Fruit fly (Drosophila melanogaster) whole organism, embryonic: Measurements from ENCODE around the gene ppk7.

ENCODE experiments used
- CG11696 ChIP-seq: fragments of 200-800 bp; sonication (Bioruptor generic); IDR thresholded peaks from 2 replicates; pipeline ENCODE4 v1.3.6; 2022; ENCODE audit warnings: missing biosample characterization, missing genetic modification characterization
- CG12659 ChIP-seq: fragments of 200-800 bp; sonication (Bioruptor generic); optimal IDR thresholded peaks from 3 replicates; lab custom pipeline; 2017; ENCODE audit warnings: mild to moderate bottlenecking, missing biosample characterization, missing genetic modification reagents, missing genetic modification characterization
- CG13775 ChIP-seq: fragments of 200-800 bp; sonication (Bioruptor generic); optimal IDR thresholded peaks from 3 replicates; lab custom pipeline; 2017; ENCODE audit warnings: missing biosample characterization, mild to moderate bottlenecking, missing genetic modification characterization
- CG13894 ChIP-seq: fragments of 200-800 bp; sonication (Bioruptor generic); optimal IDR thresholded peaks from 3 replicates; lab custom pipeline; 2018; ENCODE audit warnings: missing biosample characterization, mild to moderate bottlenecking, missing genetic modification characterization, moderate library complexity
- CG14860 ChIP-seq: fragments of 200-800 bp; sonication (Bioruptor generic); IDR thresholded peaks from 3 replicates; pipeline ENCODE4 v1.3.6; 2022; ENCODE audit warnings: missing biosample characterization, missing genetic modification characterization; ENCODE audit not compliant: partially characterized antibody
- CG15696 ChIP-seq: fragments of 200-800 bp; sonication (Bioruptor generic); optimal IDR thresholded peaks from 2 replicates; lab custom pipeline; 2019; ENCODE audit warnings: missing biosample characterization, mild to moderate bottlenecking, missing genetic modification characterization, moderate library complexity
- CG17912 ChIP-seq: fragments of 200-800 bp; sonication (Bioruptor generic); optimal IDR thresholded peaks from 2 replicates; lab custom pipeline; 2018; ENCODE audit warnings: missing biosample characterization, mild to moderate bottlenecking, missing genetic modification characterization
- CG1832 ChIP-seq: fragments of 200-800 bp; sonication (Bioruptor generic); optimal IDR thresholded peaks from 2 replicates; lab custom pipeline; 2017; ENCODE audit warnings: missing biosample characterization, mild to moderate bottlenecking, missing genetic modification characterization, inconsistent platforms
- CG31224 ChIP-seq: fragments of 200-800 bp; sonication (Bioruptor generic); IDR thresholded peaks from 2 replicates; pipeline ENCODE4 v1.3.6; 2022; ENCODE audit warnings: missing biosample characterization, missing genetic modification characterization
- CG34422 ChIP-seq: fragments of 200-800 bp; sonication (Bioruptor generic); IDR thresholded peaks from 3 replicates; pipeline ENCODE4 v1.3.6; 2022; ENCODE audit warnings: missing biosample characterization, missing genetic modification characterization
- CG4730 ChIP-seq: fragments of 200-800 bp; sonication (Bioruptor generic); IDR thresholded peaks from 2 replicates; pipeline ENCODE4 v1.3.6; 2022; ENCODE audit warnings: missing biosample characterization, missing genetic modification characterization
- CG5245 ChIP-seq: fragments of 200-800 bp; sonication (Bioruptor generic); optimal IDR thresholded peaks from 3 replicates; lab custom pipeline; 2016; ENCODE audit warnings: missing biosample characterization, missing genetic modification characterization
- CG6654 ChIP-seq: fragments of 200-800 bp; sonication (Bioruptor generic); optimal IDR thresholded peaks from 2 replicates; lab custom pipeline; 2017; ENCODE audit warnings: missing biosample characterization, mild to moderate bottlenecking, missing genetic modification characterization
- CG7357 ChIP-seq: fragments of 200-800 bp; sonication (Bioruptor generic); IDR thresholded peaks from 3 replicates; pipeline ENCODE4 v1.3.6; 2022; ENCODE audit warnings: missing biosample characterization, missing genetic modification characterization
- CG7963 ChIP-seq: fragments of 200-800 bp; sonication (Bioruptor generic); IDR thresholded peaks from 3 replicates; pipeline ENCODE4 v1.3.6; 2022; ENCODE audit warnings: missing biosample characterization, missing genetic modification characterization; ENCODE audit not compliant: partially characterized antibody
- CG8281 ChIP-seq: fragments of 200-800 bp; sonication (Bioruptor generic); optimal IDR thresholded peaks from 2 replicates; lab custom pipeline; 2018; ENCODE audit warnings: missing biosample characterization, mild to moderate bottlenecking, missing genetic modification characterization, moderate library complexity
- CoRest ChIP-seq: fragments of 200-800 bp; sonication (Bioruptor generic); optimal IDR thresholded peaks from 3 replicates; lab custom pipeline; 2018; ENCODE audit warnings: missing biosample characterization, mild to moderate bottlenecking, missing genetic modification characterization, moderate library complexity
- D ChIP-seq, 2 experiments: fragments of 200-800 bp in 1 of 2; fragments of >200 bp in 1 of 2; sonication (Bioruptor generic) in 1 of 2; optimal IDR thresholded peaks; 2 replicates in 1 of 2; 3 replicates in 1 of 2; lab custom pipeline; 2017; ENCODE audit warnings: mild to moderate bottlenecking in 1 of 2, missing biosample characterization in 1 of 2, missing genetic modification characterization in 1 of 2, missing genetic modification reagents in 1 of 2
- Dref ChIP-seq: fragments of 200-800 bp; sonication (Bioruptor generic); IDR thresholded peaks from 2 replicates; pipeline ENCODE4 v1.3.6; 2022; ENCODE audit warnings: missing biosample characterization, missing genetic modification characterization
- ERR ChIP-seq: fragments of 200-800 bp; sonication (Bioruptor generic); optimal IDR thresholded peaks from 2 replicates; lab custom pipeline; 2016; ENCODE audit warnings: missing biosample characterization, missing genetic modification characterization
- Optix ChIP-seq: fragments of 200-800 bp; sonication (Bioruptor generic); IDR thresholded peaks from 3 replicates; pipeline ENCODE4 v1.3.6; 2022; ENCODE audit warnings: missing biosample characterization, missing genetic modification characterization
- PHDP ChIP-seq: fragments of 200-800 bp; sonication (Bioruptor generic); optimal IDR thresholded peaks from 3 replicates; lab custom pipeline; 2018; ENCODE audit warnings: missing biosample characterization, mild to moderate bottlenecking, missing genetic modification characterization, moderate library complexity
- Pdp1 ChIP-seq, 2 experiments: fragments of 200-800 bp; sonication (Bioruptor generic); optimal IDR thresholded peaks; 3 replicates each; lab custom pipeline; 2016; ENCODE audit warnings: missing biosample characterization in 2 of 2, missing genetic modification characterization in 2 of 2, mild to moderate bottlenecking in 1 of 2, moderate library complexity in 1 of 2
- Rx ChIP-seq: fragments of 200-800 bp; sonication (Bioruptor generic); IDR thresholded peaks from 2 replicates; pipeline ENCODE4 v1.3.6; 2022; ENCODE audit warnings: missing biosample characterization, missing genetic modification characterization
- Six4 ChIP-seq: fragments of 200-800 bp; sonication (Bioruptor generic); optimal IDR thresholded peaks from 2 replicates; lab custom pipeline; 2016; ENCODE audit warnings: missing biosample characterization, missing genetic modification characterization
- Sox100B ChIP-seq: fragments of 200-800 bp; sonication (Bioruptor generic); optimal IDR thresholded peaks from 3 replicates; lab custom pipeline; 2018; ENCODE audit warnings: missing biosample characterization, mild to moderate bottlenecking, missing genetic modification characterization
- Sry-β ChIP-seq: fragments of 200-800 bp; sonication (Bioruptor generic); optimal IDR thresholded peaks from 2 replicates; lab custom pipeline; 2018; ENCODE audit warnings: missing biosample characterization, mild to moderate bottlenecking, missing genetic modification characterization, moderate library complexity
- Sry-δ ChIP-seq: fragments of 200-800 bp; sonication (Bioruptor generic); optimal IDR thresholded peaks from 2 replicates; lab custom pipeline; 2016; ENCODE audit warnings: missing biosample characterization, missing genetic modification characterization
- Xbp1 ChIP-seq: fragments of 200-800 bp; sonication (Bioruptor generic); optimal IDR thresholded peaks from 3 replicates; lab custom pipeline; 2016; ENCODE audit warnings: missing biosample characterization, mild to moderate bottlenecking, missing genetic modification characterization
- YL-1 ChIP-seq: fragments of 200-800 bp; sonication (Bioruptor generic); optimal IDR thresholded peaks from 3 replicates; lab custom pipeline; 2017; ENCODE audit warnings: missing biosample characterization, mild to moderate bottlenecking, missing genetic modification characterization
- ac ChIP-seq: fragments of 200-800 bp; sonication (Bioruptor generic); optimal IDR thresholded peaks from 3 replicates; lab custom pipeline; 2017; ENCODE audit warnings: missing biosample characterization, mild to moderate bottlenecking, missing genetic modification characterization
- btn ChIP-seq: fragments of 200-800 bp; sonication (Bioruptor generic); optimal IDR thresholded peaks from 2 replicates; lab custom pipeline; 2016; ENCODE audit warnings: missing biosample characterization, missing genetic modification characterization
- chn ChIP-seq: fragments of 200-800 bp; sonication (Bioruptor generic); optimal IDR thresholded peaks from 2 replicates; lab custom pipeline; 2016; ENCODE audit warnings: missing biosample characterization, missing genetic modification characterization
- da ChIP-seq: fragments of 200-800 bp; sonication (Bioruptor generic); optimal IDR thresholded peaks from 2 replicates; lab custom pipeline; 2016; ENCODE audit warnings: missing biosample characterization, missing genetic modification characterization
- dati ChIP-seq: fragments of 200-800 bp; sonication (Bioruptor generic); IDR thresholded peaks from 2 replicates; pipeline ENCODE4 v1.3.6; 2022; ENCODE audit warnings: missing biosample characterization, missing genetic modification characterization
- dysf ChIP-seq: fragments of 200-800 bp; sonication (Bioruptor generic); IDR thresholded peaks from 3 replicates; pipeline ENCODE4 v1.3.6; 2022; ENCODE audit warnings: missing biosample characterization, missing genetic modification characterization
- en ChIP-seq: fragments of 200-800 bp; sonication (Bioruptor generic); optimal IDR thresholded peaks from 2 replicates; lab custom pipeline; 2016; ENCODE audit warnings: missing biosample characterization, missing genetic modification characterization
- fu2 ChIP-seq: fragments of 200-800 bp; sonication (Bioruptor generic); optimal IDR thresholded peaks from 2 replicates; lab custom pipeline; 2016; ENCODE audit warnings: missing biosample characterization, missing genetic modification characterization
- h ChIP-seq: fragments of >200 bp; optimal IDR thresholded peaks from 2 replicates; lab custom pipeline; 2017
- hb ChIP-seq: fragments of 200-800 bp; sonication (Bioruptor generic); IDR thresholded peaks from 3 replicates; pipeline ENCODE4 v1.3.6; 2022; ENCODE audit warnings: missing biosample characterization, missing genetic modification characterization; ENCODE audit not compliant: partially characterized antibody
- nmo ChIP-seq: fragments of 200-800 bp; sonication (Bioruptor generic); optimal IDR thresholded peaks from 2 replicates; lab custom pipeline; 2018; ENCODE audit warnings: missing biosample characterization, mild to moderate bottlenecking, missing genetic modification characterization, moderate library complexity
- odd ChIP-seq: fragments of 200-800 bp; sonication (Bioruptor generic); optimal IDR thresholded peaks from 2 replicates; lab custom pipeline; 2017; ENCODE audit warnings: missing biosample characterization, mild to moderate bottlenecking, missing genetic modification characterization
- onecut ChIP-seq: fragments of 200-800 bp; sonication (Bioruptor generic); IDR thresholded peaks from 2 replicates; pipeline ENCODE4 v1.3.6; 2022; ENCODE audit warnings: missing biosample characterization, missing genetic modification characterization
- sc ChIP-seq, 3 experiments: fragments of >200 bp in 2 of 3; fragments of 200-800 bp in 1 of 3; sonication (Bioruptor generic) in 1 of 3; optimal IDR thresholded peaks; 2 replicates in 2 of 3; 3 replicates in 1 of 3; lab custom pipeline; 2017; ENCODE audit warnings: mild to moderate bottlenecking in 1 of 3, missing biosample characterization in 1 of 3, missing genetic modification characterization in 1 of 3, missing genetic modification reagents in 1 of 3
- sob ChIP-seq: fragments of 200-800 bp; sonication (Bioruptor generic); IDR thresholded peaks from 2 replicates; pipeline ENCODE4 v1.3.6; 2022; ENCODE audit warnings: missing biosample characterization, missing genetic modification characterization
- tna ChIP-seq: fragments of 200-800 bp; sonication (Bioruptor generic); IDR thresholded peaks from 2 replicates; pipeline ENCODE4 v1.3.6; 2022; ENCODE audit warnings: missing biosample characterization, missing genetic modification characterization; ENCODE audit not compliant: partially characterized antibody
- unpg ChIP-seq: fragments of 200-800 bp; sonication (Bioruptor generic); optimal IDR thresholded peaks from 3 replicates; lab custom pipeline; 2018; ENCODE audit warnings: missing biosample characterization, mild to moderate bottlenecking, missing genetic modification characterization, moderate library complexity

The ppk7 gene

DNA sequence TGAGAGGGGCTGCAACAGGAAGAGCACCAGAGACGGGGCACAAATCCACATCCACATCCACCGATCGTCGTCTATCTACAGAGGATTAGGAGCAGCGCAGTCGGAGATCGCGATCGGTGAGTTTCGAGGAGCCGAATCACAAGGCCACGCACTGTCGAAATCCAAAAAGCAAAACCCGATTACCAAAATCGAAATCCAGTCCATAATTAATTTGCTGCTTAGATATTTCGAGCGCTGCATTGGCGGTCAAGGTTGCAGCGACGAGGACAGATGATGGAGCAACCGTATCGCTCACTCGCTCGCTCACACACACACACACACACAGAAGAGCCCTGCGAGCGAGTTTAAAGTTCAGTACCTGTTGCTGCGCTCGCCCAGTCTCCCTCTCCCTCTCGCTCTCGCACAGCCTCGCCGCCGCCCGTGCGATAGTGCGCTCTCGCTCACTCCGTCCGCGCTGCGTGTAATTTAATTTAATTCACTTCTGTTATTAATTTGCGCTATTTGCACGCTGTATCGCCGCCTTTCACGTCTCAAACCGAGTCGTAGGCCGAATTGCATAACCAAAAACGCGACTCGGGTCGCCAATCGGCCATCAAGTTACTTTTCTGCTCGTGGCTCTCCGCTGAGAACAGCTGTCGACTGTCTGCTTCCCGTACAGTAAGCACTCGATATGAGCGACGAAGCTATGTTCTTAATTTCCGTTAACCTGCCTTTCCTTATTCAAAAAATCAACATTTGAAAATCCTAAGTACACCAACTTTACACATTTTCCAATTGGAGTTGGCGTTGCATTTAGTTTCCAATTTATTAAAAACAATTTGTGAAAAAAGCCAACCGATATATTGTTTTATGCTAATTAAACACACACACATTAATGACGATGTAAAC is 14.9 kb downstream of the ppk7 start (continued):
- TF ChIP-seq YL-1 (GFP tag; lab: Kevin White, UChicago), result peak; percentile 59
- no peak for TF ChIP-seq CG11696 (GFP tag; lab: Robert Waterston, UW)
- no peak for TF ChIP-seq Sry-δ (GFP tag; lab: Kevin White, UChicago)
- TF ChIP-seq CG13894 (tag; lab: Kevin White, UChicago), result no peak
- TF ChIP-seq Dref (GFP tag; lab: Robert Waterston, UW), result no peak
- peak; percentile 69; the same call in 2 of the 3 replicates for TF ChIP-seq CG34422
- TF ChIP-seq dati (GFP tag; lab: Robert Waterston, UW), result 0 out of 2 replicates have a peak, but pooled peaks have one; percentile 41
- TF ChIP-seq CG8281 (tag; lab: Kevin White, UChicago), result no peak
- peak; percentile 23 for TF ChIP-seq Six4 (GFP tag; lab: Kevin White, UChicago)
- no peak for TF ChIP-seq odd (GFP tag; lab: Kevin White, UChicago)
- TF ChIP-seq en (GFP tag; lab: Kevin White, UChicago), result no peak
- no peak for TF ChIP-seq da (GFP tag; lab: Kevin White, UChicago)
- no peak for TF ChIP-seq ERR (GFP tag; lab: Kevin White, UChicago)
- TF ChIP-seq CG4730 (GFP tag; lab: Robert Waterston, UW), result no peak
- peak; percentile 27; the same call in 1 of the 2 replicates for TF ChIP-seq onecut (GFP tag; lab: Robert Waterston, UW)
- TF ChIP-seq CG17912 (GFP tag; lab: Kevin White, UChicago), result no peak
- peak; percentile 39; the same call in 1 of the 3 replicates for TF ChIP-seq CG7357 (GFP tag; lab: Robert Waterston, UW)
- no peak for TF ChIP-seq Sox100B
- no peak for TF ChIP-seq chn (GFP tag; lab: Kevin White, UChicago)
- TF ChIP-seq CG14860 (GFP tag; lab: Robert Waterston, UW), result no peak
- no peak for TF ChIP-seq btn (GFP tag; lab: Kevin White, UChicago)
- peak; percentile 54 to 86 for TF ChIP-seq Pdp1 (GFP tag; optimal IDR thresholded peaks at IDR 0.05; lab: Kevin White, UChicago)
- TF ChIP-seq Optix, result no peak; the same call in 2 of the 3 replicates
- peak; percentile 18 for TF ChIP-seq nmo (GFP tag; lab: Kevin White, UChicago)
- peak; percentile 96 for TF ChIP-seq CG1832 (GFP tag; lab: Kevin White, UChicago)
- TF ChIP-seq CG13775, result no peak
- no peak for TF ChIP-seq tna (GFP tag; lab: Robert Waterston, UW)
- TF ChIP-seq CG15696, result no peak
- TF ChIP-seq Sry-β (GFP tag; lab: Kevin White, UChicago), result no peak
- TF ChIP-seq CG5245 (GFP tag; lab: Kevin White, UChicago), result peak; percentile 14
- no peak for TF ChIP-seq sc (optimal IDR thresholded peaks at IDR 0.05; lab: Kevin White, UChicago)
- TF ChIP-seq sc (GFP tag; optimal IDR thresholded peaks at IDR 0.05; lab: Kevin White, UChicago), result peak; percentile 33
- no peak for TF ChIP-seq CG12659 (GFP tag; lab: Kevin White, UChicago)
- TF ChIP-seq unpg (GFP tag; lab: Kevin White, UChicago), result peak; percentile 44
- peak; percentile 23 for TF ChIP-seq fu2 (GFP tag; lab: Kevin White, UChicago)
- no peak for TF ChIP-seq Rx (GFP tag; lab: Robert Waterston, UW)
- no peak for TF ChIP-seq CG6654 (GFP tag; lab: Kevin White, UChicago)
- peak; percentile 47 for TF ChIP-seq CoRest
- peak; percentile 49; the same call in 2 of the 3 replicates for TF ChIP-seq dysf (GFP tag; lab: Robert Waterston, UW)
- TF ChIP-seq CG7963, result no peak
- TF ChIP-seq D (optimal IDR thresholded peaks at IDR 0.05; lab: Kevin White, UChicago), result peak; percentile 36
- TF ChIP-seq D (GFP tag; optimal IDR thresholded peaks at IDR 0.05; lab: Kevin White, UChicago), result no peak
- TF ChIP-seq hb (GFP tag; lab: Robert Waterston, UW), result no peak
- peak; percentile 51 for TF ChIP-seq PHDP (tag; lab: Kevin White, UChicago)
- no peak for TF ChIP-seq CG31224 (GFP tag; lab: Robert Waterston, UW)
- TF ChIP-seq ac (GFP tag; lab: Kevin White, UChicago), result no peak
- TF ChIP-seq sob (GFP tag; lab: Robert Waterston, UW), result peak; percentile 29; the same call in 1 of the 2 replicates
- TF ChIP-seq h, result no peak
- TF ChIP-seq Xbp1 (GFP tag; lab: Kevin White, UChicago), result peak; percentile 43
